Worm (Caenorhabditis elegans): ENCODE results near the gene etr-1.

ce11 chrII:176622-177021 is 14.4 kb downstream of the etr-1 start:
- no peak for TF ChIP-seq unc-62 (GFP tag; optimal IDR thresholded peaks at IDR 0.05)
- TF ChIP-seq nhr-77 (tag; optimal IDR thresholded peaks at IDR 0.05), result no peak
- no peak for TF ChIP-seq nhr-19 (GFP tag; conservative IDR thresholded peaks at IDR 0.05)
- peak; percentile 41 for TF ChIP-seq lin-14 (GFP tag; optimal IDR thresholded peaks at IDR 0.05)
- no peak for TF ChIP-seq skn-1 (tag; optimal IDR thresholded peaks at IDR 0.05)
- no peak for TF ChIP-seq lin-15B (tag; optimal IDR thresholded peaks at IDR 0.05)
- TF ChIP-seq pag-3 (tag; optimal IDR thresholded peaks at IDR 0.05; ENCODE audit: borderline replicate concordance, insufficient read depth), result no peak
- no peak for TF ChIP-seq nhr-12 (tag; optimal IDR thresholded peaks at IDR 0.05)
- no peak for TF ChIP-seq nhr-76 (tag; optimal IDR thresholded peaks at IDR 0.05)
- no peak for TF ChIP-seq jun-1 (tag; optimal IDR thresholded peaks at IDR 0.05)
- TF ChIP-seq lin-13 (GFP tag; optimal IDR thresholded peaks at IDR 0.05), result no peak
